Fruit fly (Drosophila melanogaster) Kc167 (cell line): ENCODE data around the gene CG11964.

Source experiments
- Sin3A ChIP-seq: fragments of >200 bp; optimal IDR thresholded peaks from 2 replicates; lab custom pipeline; 2018; ENCODE audit warnings: missing external identifiers
- h ChIP-seq: fragments of >200 bp; optimal IDR thresholded peaks from 3 replicates; lab custom pipeline; 2018; ENCODE audit warnings: missing external identifiers
- psq ChIP-seq: fragments of >200 bp; optimal IDR thresholded peaks from 2 replicates; lab custom pipeline; 2017; ENCODE audit warnings: missing external identifiers
- ttk ChIP-seq: sonication (Bioruptor generic); optimal IDR thresholded peaks from 2 replicates; lab custom pipeline; 2017; ENCODE audit warnings: missing external identifiers

dm6 chr3R:8931064-8931419 is 13.8 kb downstream of the CG11964 start:
- TF ChIP-seq Sin3A (lab: Kevin White, UChicago) (no peak), psq (lab: Kevin White, UChicago) (no peak), h (lab: Kevin White, UChicago) (no peak), ttk (lab: Kevin White, UChicago) (no peak)
